Fruit fly (Drosophila melanogaster): Measurements from ENCODE around the gene CG6013.
A peak's percentile ranks its signal among the peaks of the same experiment; 100 is the strongest.

The CG6013 gene

dm6 chr3R:19023862-19024261, 7.4 kb upstream of the CG6013 start, which contains the start of the genes CG6005 and CG14286 (continued):
- TF ChIP-seq Fer2 (tag; optimal IDR thresholded peaks at IDR 0.05) (no peak), wek (GFP tag; optimal IDR thresholded peaks at IDR 0.05) (no peak), croc (GFP tag; conservative IDR thresholded peaks at IDR 0.05) (no peak; the same call in 2 of the 3 replicates), ac (GFP tag; optimal IDR thresholded peaks at IDR 0.05) (no peak), H15 (GFP tag; IDR thresholded peaks at IDR 0.05) (peak; percentile 58; the same call in 1 of the 3 replicates), pnt (GFP tag; optimal IDR thresholded peaks at IDR 0.05) (no peak), BEAF-32 (GFP tag; optimal IDR thresholded peaks at IDR 0.05) (peak; percentile 86), Hmx (GFP tag; optimal IDR thresholded peaks at IDR 0.05) (no peak), da (GFP tag; optimal IDR thresholded peaks at IDR 0.05) (peak; percentile 32), CG12391 (tag; optimal IDR thresholded peaks at IDR 0.05) (peak; percentile 58), Eip74EF (GFP tag; optimal IDR thresholded peaks at IDR 0.05) (no peak), CG6765 (GFP tag; optimal IDR thresholded peaks at IDR 0.05) (no peak), lmd (GFP tag; IDR thresholded peaks at IDR 0.05) (peak; percentile 58; the same call in 1 of the 2 replicates), Oli (tag; optimal IDR thresholded peaks at IDR 0.05) (no peak), CG6689 (GFP tag; IDR thresholded peaks at IDR 0.05) (peak; percentile 32; the same call in 1 of the 2 replicates), lbe (GFP tag; optimal IDR thresholded peaks at IDR 0.05) (no peak), emc (GFP tag; optimal IDR thresholded peaks at IDR 0.05) (no peak), CG10543 (GFP tag; optimal IDR thresholded peaks at IDR 0.05) (no peak), CG7987 (GFP tag; optimal IDR thresholded peaks at IDR 0.05) (no peak), CG17568 (GFP tag; optimal IDR thresholded peaks at IDR 0.05) (no peak), her (GFP tag; optimal IDR thresholded peaks at IDR 0.05) (peak; percentile 48), so (GFP tag; IDR thresholded peaks at IDR 0.05) (0 out of 3 replicates have a peak, but pooled peaks have one; percentile 47), CG4617 (GFP tag; optimal IDR thresholded peaks at IDR 0.05; ENCODE audit: borderline replicate concordance) (peak; percentile 97), CG14441 (GFP tag; IDR thresholded peaks at IDR 0.05) (peak; percentile 58; the same call in 1 of the 2 replicates), CG30403 (GFP tag; optimal IDR thresholded peaks at IDR 0.05) (peak; percentile 67), Bdp1 (GFP tag; optimal IDR thresholded peaks at IDR 0.05) (peak; percentile 37), CG3726 (GFP tag; IDR thresholded peaks at IDR 0.05) (no peak), z (GFP tag; IDR thresholded peaks at IDR 0.05) (no peak), Deaf1 (tag; optimal IDR thresholded peaks at IDR 0.05) (no peak), CG2116 (GFP tag; optimal IDR thresholded peaks at IDR 0.05) (peak; percentile 53), Lhr (GFP tag; optimal IDR thresholded peaks at IDR 0.05) (no peak), corto (GFP tag; optimal IDR thresholded peaks at IDR 0.05) (no peak), CG8924 (tag; optimal IDR thresholded peaks at IDR 0.05) (peak; percentile 29), CG10431 (GFP tag; optimal IDR thresholded peaks at IDR 0.05) (no peak), CG2678 (tag; optimal IDR thresholded peaks at IDR 0.05) (peak; percentile 36), pho (GFP tag; optimal IDR thresholded peaks at IDR 0.05) (peak; percentile 64), pb (GFP tag; optimal IDR thresholded peaks at IDR 0.05) (no peak), CG32772 (GFP tag; IDR thresholded peaks at IDR 0.05) (peak; percentile 51), CG3995 (GFP tag; optimal IDR thresholded peaks at IDR 0.05) (peak; percentile 53), CG12942 (GFP tag; optimal IDR thresholded peaks at IDR 0.05) (peak; percentile 66), CG33213 (GFP tag; optimal IDR thresholded peaks at IDR 0.05) (no peak), CG6175 (GFP tag; IDR thresholded peaks at IDR 0.05) (peak; percentile 64; the same call in 2 of the 3 replicates), YL-1 (GFP tag; optimal IDR thresholded peaks at IDR 0.05) (peak; percentile 80), sob (GFP tag; IDR thresholded peaks at IDR 0.05) (peak; percentile 83), CG12299 (tag; optimal IDR thresholded peaks at IDR 0.05) (no peak), seq (GFP tag; IDR thresholded peaks at IDR 0.05) (peak; percentile 63; the same call in 1 of the 2 replicates), vfl (GFP tag; optimal IDR thresholded peaks at IDR 0.05) (peak; percentile 27), CG18619 (GFP tag; optimal IDR thresholded peaks at IDR 0.05) (peak; percentile 45), CG15479 (GFP tag; optimal IDR thresholded peaks at IDR 0.05) (no peak), tap (tag; optimal IDR thresholded peaks at IDR 0.05) (no peak), CG15601 (tag; optimal IDR thresholded peaks at IDR 0.05) (peak; percentile 42)

All from whole organism, embryonic.